Fruit fly (Drosophila melanogaster) whole organism, wandering third instar larva: ENCODE data around the gene CG7133.

ENCODE experiments used
- Abd-B ChIP-seq: fragments of >200 bp; optimal IDR thresholded peaks from 2 replicates; lab custom pipeline; 2017; ENCODE audit warnings: missing biosample characterization, missing genetic modification characterization
- CrebA ChIP-seq: fragments of 200-800 bp; sonication (Bioruptor generic); optimal IDR thresholded peaks from 2 replicates; lab custom pipeline; 2016; ENCODE audit warnings: missing biosample characterization, mild to moderate bottlenecking, missing genetic modification characterization, borderline replicate concordance
- Dfd ChIP-seq: fragments of >200 bp; optimal IDR thresholded peaks from 2 replicates; lab custom pipeline; 2017; ENCODE audit warnings: missing biosample characterization, missing genetic modification characterization
- Dif ChIP-seq: fragments of 200-275, 200-300 bp; sonication (Bioruptor generic); optimal IDR thresholded peaks from 2 replicates; lab custom pipeline; 2018; ENCODE audit warnings: missing biosample characterization, missing genetic modification characterization; ENCODE audit not compliant: partially characterized antibody
- GATAd ChIP-seq: sonication (Bioruptor generic); optimal IDR thresholded peaks from 2 replicates; lab custom pipeline; 2016; ENCODE audit warnings: missing biosample characterization, missing genetic modification characterization
- HLH106 ChIP-seq: fragments of 200-800 bp; optimal IDR thresholded peaks from 3 replicates; lab custom pipeline; 2019; ENCODE audit warnings: missing biosample characterization, mild to moderate bottlenecking, missing genetic modification characterization, moderate library complexity
- Hnf4 ChIP-seq: fragments of 200-800 bp; sonication (Bioruptor generic); optimal IDR thresholded peaks from 2 replicates; lab custom pipeline; 2016; ENCODE audit warnings: missing biosample characterization, mild to moderate bottlenecking, missing genetic modification characterization
- Hr83 ChIP-seq: fragments of 200-300 bp; sonication (Bioruptor generic); optimal IDR thresholded peaks from 2 replicates; lab custom pipeline; 2016; ENCODE audit warnings: missing biosample characterization, mild to moderate bottlenecking, missing genetic modification characterization, moderate library complexity; ENCODE audit not compliant: poor library complexity, severe bottlenecking
- Jra ChIP-seq: sonication (Bioruptor generic); optimal IDR thresholded peaks from 2 replicates; lab custom pipeline; 2016; ENCODE audit warnings: missing biosample characterization, missing genetic modification characterization
- Mio ChIP-seq: sonication (Bioruptor generic); optimal IDR thresholded peaks from 2 replicates; lab custom pipeline; 2016; ENCODE audit warnings: missing biosample characterization, missing genetic modification characterization
- Myc ChIP-seq: fragments of >200 bp; optimal IDR thresholded peaks from 2 replicates; lab custom pipeline; 2017
- OdsH ChIP-seq: fragments of 200-800 bp; sonication (Bioruptor generic); optimal IDR thresholded peaks from 2 replicates; lab custom pipeline; 2016; ENCODE audit warnings: missing biosample characterization, mild to moderate bottlenecking, missing genetic modification characterization
- Rel ChIP-seq, 2 experiments: fragments of 200-800 bp; sonication (Bioruptor generic) in 1 of 2; optimal IDR thresholded peaks; 2 replicates in 1 of 2; 3 replicates in 1 of 2; lab custom pipeline; 2016 to 2019; ENCODE audit warnings: mild to moderate bottlenecking in 2 of 2, missing biosample characterization in 2 of 2, missing genetic modification characterization in 2 of 2, moderate library complexity in 1 of 2
- Vsx2 ChIP-seq: fragments of 200-300, 225-300 bp; sonication (Bioruptor generic); optimal IDR thresholded peaks from 2 replicates; lab custom pipeline; 2018; ENCODE audit warnings: missing biosample characterization, missing genetic modification characterization; ENCODE audit not compliant: partially characterized antibody
- br ChIP-seq: fragments of 200-800 bp; sonication (Bioruptor generic); optimal IDR thresholded peaks from 2 replicates; lab custom pipeline; 2016; ENCODE audit warnings: missing biosample characterization, missing genetic modification characterization
- dl ChIP-seq, 2 experiments: fragments of 175-275, 200-275 bp in 1 of 2; fragments of 200-275 bp in 1 of 2; sonication (Bioruptor generic); optimal IDR thresholded peaks; lab custom pipeline; 2018; ENCODE audit warnings: mild to moderate bottlenecking in 2 of 2, missing biosample characterization in 2 of 2, missing genetic modification characterization in 2 of 2, moderate library complexity in 2 of 2; ENCODE audit not compliant: partially characterized antibody in 2 of 2, insufficient read depth in 1 of 2
- dmrt93B ChIP-seq: fragments of 200-800 bp; sonication (Bioruptor generic); optimal IDR thresholded peaks from 2 replicates; lab custom pipeline; 2018; ENCODE audit warnings: missing biosample characterization, mild to moderate bottlenecking, missing genetic modification characterization
- dsf ChIP-seq: sonication (Bioruptor generic); optimal IDR thresholded peaks from 2 replicates; lab custom pipeline; 2016; ENCODE audit warnings: missing biosample characterization, missing genetic modification characterization, borderline replicate concordance
- foxo ChIP-seq, 2 experiments: fragments of 200-800 bp; sonication (Bioruptor generic); optimal IDR thresholded peaks; 2 replicates in 1 of 2; 3 replicates in 1 of 2; lab custom pipeline; 2016 to 2017; ENCODE audit warnings: missing biosample characterization in 2 of 2, missing genetic modification characterization in 2 of 2
- fru ChIP-seq: fragments of 200-800 bp; sonication (Bioruptor generic); optimal IDR thresholded peaks from 3 replicates; lab custom pipeline; 2016; ENCODE audit warnings: missing biosample characterization, mild to moderate bottlenecking, missing genetic modification characterization
- h ChIP-seq: fragments of 200-800 bp; sonication (Bioruptor generic); optimal IDR thresholded peaks from 3 replicates; lab custom pipeline; 2016; ENCODE audit warnings: missing biosample characterization, mild to moderate bottlenecking, missing genetic modification characterization
- jim ChIP-seq: fragments of 175-275, 200-325 bp; sonication (Bioruptor generic); optimal IDR thresholded peaks from 2 replicates; lab custom pipeline; 2016; ENCODE audit warnings: missing biosample characterization, mild to moderate bottlenecking, missing genetic modification characterization
- rgr ChIP-seq: fragments of 200-800 bp; sonication (Bioruptor generic); optimal IDR thresholded peaks from 3 replicates; lab custom pipeline; 2016; ENCODE audit warnings: missing biosample characterization, mild to moderate bottlenecking, missing genetic modification characterization
- sv ChIP-seq: fragments of 200-800 bp; sonication (Bioruptor generic); optimal IDR thresholded peaks from 3 replicates; lab custom pipeline; 2016; ENCODE audit warnings: missing biosample characterization, missing genetic modification characterization
- tai ChIP-seq: sonication (Bioruptor generic); optimal IDR thresholded peaks from 2 replicates; lab custom pipeline; 2016; ENCODE audit warnings: missing biosample characterization, missing genetic modification characterization
- usp ChIP-seq: fragments of >200 bp; optimal IDR thresholded peaks from 2 replicates; lab custom pipeline; 2017; ENCODE audit warnings: missing biosample characterization, missing genetic modification characterization
- woc ChIP-seq: sonication (Bioruptor generic); optimal IDR thresholded peaks from 2 replicates; lab custom pipeline; 2016; ENCODE audit warnings: missing biosample characterization, mild to moderate bottlenecking, missing genetic modification characterization

CG7133 gene

DNA sequence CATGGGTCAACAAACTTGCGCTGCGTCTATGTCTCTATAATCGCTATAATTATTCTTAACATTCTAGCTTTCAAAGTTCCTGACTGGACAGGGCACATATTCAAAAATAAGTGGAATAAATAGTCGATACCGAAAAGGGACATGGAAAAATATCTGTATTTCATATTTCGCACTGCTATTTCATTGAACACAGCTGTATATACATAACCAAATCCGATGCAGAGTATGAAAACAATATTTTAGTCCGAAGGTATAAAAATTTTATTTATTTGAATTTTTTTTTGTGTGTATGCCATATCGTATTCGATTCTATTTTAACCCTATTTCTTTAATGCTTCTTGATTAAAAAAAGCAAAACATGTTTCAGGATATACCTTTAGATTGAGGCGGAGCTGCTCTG, 1.5 kb downstream of the CG7133 start:
- TF ChIP-seq usp (GFP tag; lab: Kevin White, UChicago) (no peak), GATAd (GFP tag; lab: Kevin White, UChicago) (no peak), OdsH (GFP tag; lab: Kevin White, UChicago) (no peak), jim (GFP tag; lab: Kevin White, UChicago) (no peak), dsf (no peak), Vsx2 (GFP tag; lab: Kevin White, UChicago) (no peak), h (GFP tag; lab: Kevin White, UChicago) (peak; percentile 1), Dfd (GFP tag; lab: Kevin White, UChicago) (no peak)
- TF ChIP-seq, all 38 proteins: peak for 1

DNA sequence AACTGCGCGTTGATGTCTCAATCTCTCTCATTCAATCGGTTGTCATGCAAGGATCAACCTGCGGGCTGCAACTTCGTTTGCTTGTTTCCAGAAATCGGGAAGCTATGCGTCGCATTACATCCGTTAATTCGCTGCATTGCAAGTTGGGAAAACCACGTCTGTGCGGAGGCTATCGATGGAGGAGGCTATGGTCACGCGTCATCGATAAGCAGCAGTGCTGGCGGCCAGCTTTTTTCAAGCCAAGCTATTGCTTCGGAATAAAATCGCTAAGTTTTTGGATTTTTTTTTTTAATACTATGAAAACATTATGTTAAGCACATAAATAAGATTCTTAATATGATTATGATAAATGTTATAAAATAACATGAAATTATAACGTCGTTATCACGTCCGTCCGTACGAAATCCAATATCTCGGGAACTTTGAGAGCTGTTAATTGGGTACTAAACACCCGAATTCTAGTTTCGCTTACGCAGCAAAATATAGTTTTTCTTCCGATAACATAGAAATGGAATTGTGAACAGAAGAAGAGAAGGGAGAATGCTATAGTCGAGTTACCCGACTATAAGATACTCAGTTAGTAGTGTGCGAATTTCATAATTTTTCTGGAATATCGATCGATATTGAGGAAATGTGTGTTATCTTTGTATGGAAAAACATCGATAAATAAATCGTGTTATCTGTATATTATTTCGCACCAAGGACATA, 2.5 kb downstream of the CG7133 start, which contains the start of gene CG7139:
TSS of gene CG7139 (minus strand) at position 162 of the 708 bp plus-strand sequence.
- TF ChIP-seq Rel (GFP tag; optimal IDR thresholded peaks at IDR 0.05; lab: Kevin White, UChicago): no peak
- TF ChIP-seq Rel (tag; optimal IDR thresholded peaks at IDR 0.05; lab: Kevin White, UChicago): peak; percentile 98
- TF ChIP-seq Myc: peak; percentile 91
- TF ChIP-seq dmrt93B (GFP tag; lab: Kevin White, UChicago): no peak
- no peak for TF ChIP-seq sv (GFP tag; lab: Kevin White, UChicago)
- TF ChIP-seq h (GFP tag; lab: Kevin White, UChicago): peak; percentile 34
- TF ChIP-seq foxo (GFP tag; optimal IDR thresholded peaks at IDR 0.05; lab: Kevin White, UChicago): peak in 1 of 2 experiments; percentile 34
- TF ChIP-seq Dif (GFP tag; lab: Kevin White, UChicago): no peak
- TF ChIP-seq Abd-B (GFP tag; lab: Kevin White, UChicago): no peak
- no peak for TF ChIP-seq Vsx2 (GFP tag; lab: Kevin White, UChicago)
- TF ChIP-seq HLH106 (tag; lab: Kevin White, UChicago): peak; percentile 26
- TF ChIP-seq tai (GFP tag; lab: Kevin White, UChicago): no peak
- no peak for TF ChIP-seq rgr
- no peak for TF ChIP-seq CrebA (GFP tag; lab: Kevin White, UChicago)
- TF ChIP-seq woc (GFP tag; lab: Kevin White, UChicago): peak; percentile 82
- no peak for TF ChIP-seq jim (GFP tag; lab: Kevin White, UChicago)
- peak; percentile 5 for TF ChIP-seq br (GFP tag; lab: Kevin White, UChicago)
- TF ChIP-seq, all 38 proteins: peak for 7

DNA sequence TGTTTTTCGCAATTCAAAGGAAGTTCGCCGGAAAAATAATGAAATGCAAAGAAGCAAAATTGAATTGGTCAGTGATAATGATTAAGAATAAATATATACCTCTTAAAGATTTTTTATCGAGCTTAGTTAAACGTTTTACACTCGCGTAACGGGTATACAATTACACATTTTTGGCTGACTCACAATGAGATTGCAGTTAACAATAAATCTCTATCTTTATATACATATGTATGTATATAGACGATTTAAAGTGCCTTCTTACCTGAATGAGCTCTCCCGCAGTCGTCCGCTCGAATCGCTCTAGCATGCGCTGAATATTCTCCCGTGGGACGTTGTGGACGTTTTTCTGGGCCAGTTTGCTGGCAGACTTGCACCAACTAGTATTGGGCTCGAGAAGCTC, 3.8 kb downstream of the CG7133 start:
- TF ChIP-seq Myc: no peak
- TF ChIP-seq Dif (GFP tag; lab: Kevin White, UChicago): no peak
- TF ChIP-seq Hnf4 (GFP tag; lab: Kevin White, UChicago): no peak
- TF ChIP-seq dl (GFP tag; optimal IDR thresholded peaks at IDR 0.05; lab: Kevin White, UChicago; ENCODE audit: insufficient read depth in 1 of 2, partially characterized antibody in 2 of 2): no peak
- no peak for TF ChIP-seq Mio (GFP tag; lab: Kevin White, UChicago)
- no peak for TF ChIP-seq CrebA (GFP tag; lab: Kevin White, UChicago)
- TF ChIP-seq Abd-B (GFP tag; lab: Kevin White, UChicago): no peak

DNA sequence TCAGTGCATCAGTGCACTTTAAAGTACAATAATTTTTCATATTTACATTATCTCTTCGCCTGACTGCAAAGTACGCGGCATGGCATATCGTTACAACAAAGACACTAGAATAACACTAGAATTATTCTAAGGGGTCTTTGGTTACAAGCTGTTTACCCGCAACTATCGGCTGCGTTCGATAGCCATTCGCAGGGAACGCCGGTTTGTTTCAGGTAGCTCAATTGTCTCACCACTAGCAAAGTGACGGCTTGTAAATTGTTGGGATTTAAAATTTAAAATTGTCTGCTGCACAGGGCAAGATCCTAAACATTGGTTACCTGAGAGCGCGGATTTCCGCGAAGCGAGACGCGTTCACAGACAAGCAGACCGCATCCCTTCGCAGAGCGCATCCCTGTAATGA, 8.6 kb downstream of the CG7133 start, which contains the start of gene CG14561:
TSS of gene CG14561 (plus strand) at position 214 of the 400 bp plus-strand sequence.
- peak; percentile 18 for TF ChIP-seq Jra (GFP tag; lab: Kevin White, UChicago)
- no peak for TF ChIP-seq dsf
- peak; percentile 58 for TF ChIP-seq Hr83
- no peak for TF ChIP-seq GATAd (GFP tag; lab: Kevin White, UChicago)
- TF ChIP-seq sv (GFP tag; lab: Kevin White, UChicago): peak; percentile 25
- TF ChIP-seq h (GFP tag; lab: Kevin White, UChicago): peak; percentile 4
- TF ChIP-seq dmrt93B (GFP tag; lab: Kevin White, UChicago): no peak
- TF ChIP-seq fru (GFP tag; lab: Kevin White, UChicago): peak; percentile 15
- TF ChIP-seq HLH106 (tag; lab: Kevin White, UChicago): no peak
- peak; percentile 32 for TF ChIP-seq woc (GFP tag; lab: Kevin White, UChicago)

DNA sequence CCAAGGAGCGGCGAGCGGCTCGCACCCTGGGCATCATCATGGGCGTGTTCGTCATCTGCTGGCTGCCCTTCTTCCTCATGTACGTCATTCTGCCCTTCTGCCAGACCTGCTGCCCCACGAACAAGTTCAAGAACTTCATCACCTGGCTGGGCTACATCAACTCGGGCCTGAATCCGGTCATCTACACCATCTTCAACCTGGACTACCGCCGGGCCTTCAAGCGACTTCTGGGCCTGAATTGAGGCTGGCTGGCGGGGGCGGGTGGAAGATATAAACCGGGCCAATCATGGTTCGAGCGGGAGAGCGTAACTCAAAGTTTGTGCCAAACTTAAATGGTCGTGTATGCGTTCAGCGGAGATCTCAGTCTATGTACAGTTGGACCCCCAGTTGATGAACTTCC, 10.5 kb downstream of the CG7133 start:
- TF ChIP-seq Dfd (GFP tag; lab: Kevin White, UChicago) (no peak), HLH106 (tag; lab: Kevin White, UChicago) (no peak), Jra (GFP tag; lab: Kevin White, UChicago) (no peak), Vsx2 (GFP tag; lab: Kevin White, UChicago) (no peak), Hnf4 (GFP tag; lab: Kevin White, UChicago) (no peak), Mio (GFP tag; lab: Kevin White, UChicago) (no peak), Myc (no peak), CrebA (GFP tag; lab: Kevin White, UChicago) (no peak), usp (GFP tag; lab: Kevin White, UChicago) (no peak)
